Fruit fly (Drosophila melanogaster) whole organism, embryonic: Measurements from ENCODE around the gene Prp5.

Source experiments
- BEAF-32 ChIP-seq: fragments of 200-800 bp; sonication (Bioruptor generic); optimal IDR thresholded peaks from 3 replicates; lab custom pipeline; 2017; ENCODE audit warnings: missing biosample characterization, missing genetic modification characterization, mild to moderate bottlenecking, moderate library complexity, missing genetic modification reagents
- Bteb2 ChIP-seq: fragments of 200-800 bp; sonication (Bioruptor generic); optimal IDR thresholded peaks from 2 replicates; lab custom pipeline; 2016; ENCODE audit warnings: missing biosample characterization, missing genetic modification characterization
- CG10274 ChIP-seq: fragments of 200-800 bp; sonication (Bioruptor generic); optimal IDR thresholded peaks from 3 replicates; lab custom pipeline; 2017; ENCODE audit warnings: missing biosample characterization, mild to moderate bottlenecking, missing genetic modification characterization
- CG10366 ChIP-seq: fragments of 200-800 bp; sonication (Bioruptor generic); IDR thresholded peaks from 2 replicates; pipeline ENCODE4 v1.3.6; 2022; ENCODE audit warnings: missing biosample characterization, missing genetic modification characterization
- CG11504 ChIP-seq: fragments of 200-800 bp; sonication (Bioruptor generic); optimal IDR thresholded peaks from 3 replicates; lab custom pipeline; 2019; ENCODE audit warnings: missing biosample characterization, mild to moderate bottlenecking, missing genetic modification characterization, moderate library complexity
- CG14710 ChIP-seq: fragments of 200-800 bp; sonication (Bioruptor generic); optimal IDR thresholded peaks from 3 replicates; lab custom pipeline; 2019; ENCODE audit warnings: missing biosample characterization, mild to moderate bottlenecking, missing genetic modification characterization, moderate library complexity
- CG15696 ChIP-seq: fragments of 200-800 bp; sonication (Bioruptor generic); optimal IDR thresholded peaks from 2 replicates; lab custom pipeline; 2019; ENCODE audit warnings: missing biosample characterization, mild to moderate bottlenecking, missing genetic modification characterization, moderate library complexity
- CG2875 ChIP-seq: fragments of 200-800 bp; sonication (Bioruptor generic); optimal IDR thresholded peaks from 2 replicates; lab custom pipeline; 2017; ENCODE audit warnings: missing biosample characterization, mild to moderate bottlenecking, missing genetic modification characterization, missing genetic modification reagents
- CG2889 ChIP-seq: fragments of 200-800 bp; sonication (Bioruptor generic); IDR thresholded peaks from 3 replicates; pipeline ENCODE4 v1.3.6; 2022; ENCODE audit warnings: missing biosample characterization, missing genetic modification characterization
- CG32767 ChIP-seq: fragments of 200-800 bp; sonication (Bioruptor generic); IDR thresholded peaks from 2 replicates; pipeline ENCODE4 v1.3.6; 2022; ENCODE audit warnings: missing biosample characterization, missing genetic modification characterization
- CG4328 ChIP-seq: fragments of 200-800 bp; sonication (Bioruptor generic); optimal IDR thresholded peaks from 3 replicates; lab custom pipeline; 2017; ENCODE audit warnings: missing biosample characterization, missing genetic modification reagents, missing genetic modification characterization
- CG6765 ChIP-seq: fragments of 200-800 bp; sonication (Bioruptor generic); optimal IDR thresholded peaks from 3 replicates; lab custom pipeline; 2017; ENCODE audit warnings: missing biosample characterization, mild to moderate bottlenecking, missing genetic modification characterization
- CG7987 ChIP-seq: fragments of 200-800 bp; sonication (Bioruptor generic); optimal IDR thresholded peaks from 2 replicates; lab custom pipeline; 2018; ENCODE audit warnings: missing biosample characterization, mild to moderate bottlenecking, missing genetic modification characterization, moderate library complexity
- CG9817 ChIP-seq: fragments of 200-800 bp; sonication (Bioruptor generic); optimal IDR thresholded peaks from 2 replicates; lab custom pipeline; 2018; ENCODE audit warnings: missing biosample characterization, mild to moderate bottlenecking, missing genetic modification characterization, moderate library complexity
- CTCF ChIP-seq: fragments of 200-800 bp; sonication (Bioruptor generic); optimal IDR thresholded peaks from 2 replicates; lab custom pipeline; 2017; ENCODE audit warnings: missing biosample characterization, mild to moderate bottlenecking, missing genetic modification characterization, moderate library complexity
- Deaf1 ChIP-seq: fragments of 200-800 bp; optimal IDR thresholded peaks from 3 replicates; lab custom pipeline; 2019; ENCODE audit warnings: missing biosample characterization, mild to moderate bottlenecking, missing genetic modification characterization, moderate library complexity
- Dip2 ChIP-seq: fragments of 200-800 bp; sonication (Bioruptor generic); IDR thresholded peaks from 2 replicates; pipeline ENCODE4 v1.3.6; 2022; ENCODE audit warnings: missing biosample characterization, missing genetic modification characterization
- Fer3 ChIP-seq: fragments of 200-800 bp; sonication (Bioruptor generic); optimal IDR thresholded peaks from 2 replicates; lab custom pipeline; 2018; ENCODE audit warnings: missing biosample characterization, mild to moderate bottlenecking, missing genetic modification characterization, moderate library complexity
- Med ChIP-seq: fragments of 200-800 bp; sonication (Bioruptor generic); peaks from one replicate; lab custom pipeline; 2016; ENCODE audit warnings: missing biosample characterization, missing genetic modification characterization, mild to moderate bottlenecking, inconsistent platforms, moderate library complexity
- Scr ChIP-seq: fragments of 200-800 bp; sonication (Bioruptor generic); IDR thresholded peaks from 2 replicates; pipeline ENCODE4 v1.3.6; 2022; ENCODE audit warnings: missing biosample characterization, missing genetic modification characterization; ENCODE audit not compliant: partially characterized antibody
- Sry-δ ChIP-seq: fragments of 200-800 bp; sonication (Bioruptor generic); optimal IDR thresholded peaks from 2 replicates; lab custom pipeline; 2016; ENCODE audit warnings: missing biosample characterization, missing genetic modification characterization
- ac ChIP-seq: fragments of 200-800 bp; sonication (Bioruptor generic); optimal IDR thresholded peaks from 3 replicates; lab custom pipeline; 2017; ENCODE audit warnings: missing biosample characterization, mild to moderate bottlenecking, missing genetic modification characterization
- amos ChIP-seq: fragments of 200-800 bp; sonication (Bioruptor generic); IDR thresholded peaks from 2 replicates; pipeline ENCODE4 v1.3.6; 2022; ENCODE audit warnings: missing biosample characterization, missing genetic modification characterization; ENCODE audit not compliant: partially characterized antibody
- bbx ChIP-seq: fragments of 200-800 bp; sonication (Bioruptor generic); IDR thresholded peaks from 2 replicates; pipeline ENCODE4 v1.3.6; 2022; ENCODE audit warnings: missing biosample characterization, missing genetic modification characterization; ENCODE audit not compliant: partially characterized antibody
- crol ChIP-seq: fragments of 200-800 bp; sonication (Bioruptor generic); IDR thresholded peaks from 2 replicates; pipeline ENCODE4 v1.3.6; 2022; ENCODE audit warnings: missing biosample characterization, missing genetic modification characterization
- dan ChIP-seq: fragments of 200-800 bp; sonication (Bioruptor generic); IDR thresholded peaks from 2 replicates; pipeline ENCODE4 v1.3.6; 2022; ENCODE audit warnings: missing biosample characterization, missing genetic modification characterization
- dysf ChIP-seq: fragments of 200-800 bp; sonication (Bioruptor generic); IDR thresholded peaks from 3 replicates; pipeline ENCODE4 v1.3.6; 2022; ENCODE audit warnings: missing biosample characterization, missing genetic modification characterization
- eyg ChIP-seq: fragments of 200-800 bp; sonication (Bioruptor generic); optimal IDR thresholded peaks from 3 replicates; lab custom pipeline; 2016; ENCODE audit warnings: missing biosample characterization, missing genetic modification characterization
- lilli ChIP-seq: fragments of 200-800 bp; sonication (Bioruptor generic); optimal IDR thresholded peaks from 3 replicates; lab custom pipeline; 2016; ENCODE audit warnings: missing biosample characterization, missing genetic modification characterization
- nau ChIP-seq: fragments of 200-800 bp; sonication (Bioruptor generic); optimal IDR thresholded peaks from 3 replicates; lab custom pipeline; 2017; ENCODE audit warnings: missing biosample characterization, mild to moderate bottlenecking, missing genetic modification characterization, missing genetic modification reagents
- otp ChIP-seq: fragments of 200-800 bp; sonication (Bioruptor generic); IDR thresholded peaks from 3 replicates; pipeline ENCODE4, ENCODE4 v1.3.6; 2022; ENCODE audit warnings: missing biosample characterization, missing genetic modification characterization
- p53 ChIP-seq: fragments of 200-800 bp; sonication (Bioruptor generic); optimal IDR thresholded peaks from 2 replicates; lab custom pipeline; 2016; ENCODE audit warnings: missing biosample characterization, missing genetic modification characterization
- stc ChIP-seq: fragments of 200-800 bp; sonication (Bioruptor generic); IDR thresholded peaks from 2 replicates; pipeline ENCODE4 v1.3.6; 2022; ENCODE audit warnings: missing biosample characterization, missing genetic modification characterization
- toy ChIP-seq: fragments of 200-800 bp; sonication (Bioruptor generic); IDR thresholded peaks from 2 replicates; pipeline ENCODE4 v1.3.6; 2022; ENCODE audit warnings: missing biosample characterization, missing genetic modification characterization
- tx ChIP-seq: fragments of 200-800 bp; sonication (Bioruptor generic); optimal IDR thresholded peaks from 2 replicates; lab custom pipeline; 2016; ENCODE audit warnings: missing biosample characterization, missing genetic modification characterization
- zen2 ChIP-seq: fragments of 200-800 bp; sonication (Bioruptor generic); IDR thresholded peaks from 3 replicates; pipeline ENCODE4 v1.3.6; 2022; ENCODE audit warnings: missing biosample characterization, missing genetic modification characterization; ENCODE audit not compliant: partially characterized antibody

Prp5 gene

DNA sequence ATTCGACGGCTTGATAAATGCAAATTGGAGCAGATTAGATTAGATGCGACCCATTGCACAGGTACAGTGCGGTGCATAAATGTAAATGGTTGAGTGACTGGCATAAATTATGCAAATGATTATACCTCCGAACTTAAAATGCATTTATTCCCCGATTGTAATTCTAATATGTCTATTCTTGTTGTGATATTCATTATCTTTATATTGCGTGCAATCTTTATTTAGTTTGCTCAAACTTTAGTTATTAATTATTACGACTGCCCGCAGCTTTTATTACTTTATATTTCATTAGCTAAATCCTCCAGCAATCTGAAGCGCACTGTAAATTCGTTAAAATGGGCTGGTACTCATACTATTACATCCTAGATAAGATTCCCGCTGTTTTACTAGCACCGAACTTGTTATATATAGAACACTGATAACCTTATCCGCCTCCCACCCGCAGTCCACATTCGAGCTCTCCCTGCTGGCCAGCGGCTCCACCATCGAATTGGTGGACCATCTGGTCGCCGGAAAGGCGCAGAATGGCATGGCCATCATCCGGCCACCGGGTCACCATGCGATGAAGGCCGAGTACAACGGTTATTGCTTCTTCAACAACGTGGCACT lies 9.0 kb upstream of the Prp5 start (continued):
- no peak for TF ChIP-seq CG11504 (tag; lab: Kevin White, UChicago)
- no peak for TF ChIP-seq CG32767
- TF ChIP-seq dan (GFP tag; lab: Robert Waterston, UW): no peak
- TF ChIP-seq CG10366 (GFP tag; lab: Robert Waterston, UW): no peak
- no peak for TF ChIP-seq dysf
- TF ChIP-seq, all 482 proteins: peak for 15

DNA sequence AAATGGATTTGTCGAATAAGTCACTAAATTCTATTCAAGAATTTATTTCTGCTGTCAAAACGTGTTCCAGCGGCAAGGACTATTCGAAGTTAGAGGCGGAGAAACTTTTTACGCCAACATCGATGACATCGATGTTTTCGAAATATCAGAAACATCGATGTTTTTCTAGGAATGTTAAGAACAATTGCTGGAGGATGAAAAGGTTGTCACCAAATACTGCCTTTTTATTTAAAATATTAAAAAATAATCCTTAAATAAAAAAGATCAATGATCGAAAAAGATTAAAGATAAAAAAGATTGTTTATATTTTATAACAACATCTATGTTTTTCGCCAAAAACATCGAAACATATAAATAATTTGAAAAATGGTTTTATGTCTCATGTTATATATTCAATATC lies 3.0 kb upstream of the Prp5 start, which contains the start of gene CG9123:
CG9123 (minus strand) TSS at position 101 of the 400 bp plus-strand sequence.
- TF ChIP-seq eyg (GFP tag; lab: Kevin White, UChicago): no peak
- TF ChIP-seq Deaf1 (tag; lab: Kevin White, UChicago): no peak
- 0 out of 2 replicates have a peak, but pooled peaks have one; percentile 18 for TF ChIP-seq amos (GFP tag; lab: Robert Waterston, UW)
- TF ChIP-seq lilli (GFP tag; lab: Kevin White, UChicago): no peak
- no peak for TF ChIP-seq CG2889 (GFP tag; lab: Robert Waterston, UW)
- TF ChIP-seq BEAF-32: peak; percentile 31
- TF ChIP-seq crol (GFP tag; lab: Robert Waterston, UW): no peak
- TF ChIP-seq CG7987 (GFP tag; lab: Kevin White, UChicago): no peak
- no peak for TF ChIP-seq tx
- no peak for TF ChIP-seq Bteb2 (GFP tag; lab: Kevin White, UChicago)
- TF ChIP-seq p53 (GFP tag; lab: Kevin White, UChicago): no peak
- peak; percentile 14; the same call in 1 of the 2 replicates for TF ChIP-seq Scr (GFP tag; lab: Robert Waterston, UW)
- 0 out of 2 replicates have a peak, but pooled peaks have one; percentile 8 for TF ChIP-seq bbx
- TF ChIP-seq Fer3: no peak
- peak; percentile 16 for TF ChIP-seq Sry-δ (GFP tag; lab: Kevin White, UChicago)
- TF ChIP-seq, all 482 proteins: peak for 5

DNA sequence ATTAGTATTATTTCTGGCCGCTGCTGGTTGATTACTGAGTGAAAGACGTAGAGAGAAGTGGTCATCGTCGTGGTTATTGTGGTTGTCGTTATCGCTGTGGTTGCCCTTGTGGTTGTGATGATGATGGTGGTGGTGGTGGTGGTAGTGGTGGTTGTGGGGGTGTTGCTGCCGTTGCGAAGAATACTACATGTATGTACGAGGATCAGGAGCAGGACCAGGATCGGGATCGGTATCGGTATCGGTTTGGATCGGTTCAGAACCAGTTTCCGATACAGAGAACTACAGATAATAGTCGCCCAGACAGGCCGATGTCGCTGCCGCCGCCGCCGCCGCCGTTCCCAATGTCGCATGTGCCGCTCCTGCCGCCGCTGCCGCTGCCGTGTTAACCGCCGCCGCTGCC lies 7.7 kb downstream of the Prp5 start:
- TF ChIP-seq CG9817 (tag; lab: Kevin White, UChicago) (no peak), nau (no peak), otp (GFP tag; lab: Robert Waterston, UW) (no peak), lilli (GFP tag; lab: Kevin White, UChicago) (no peak), Med (GFP tag; lab: Kevin White, UChicago) (peak; percentile 54), CG2875 (GFP tag; lab: Kevin White, UChicago) (no peak), zen2 (GFP tag; lab: Robert Waterston, UW) (no peak)

DNA sequence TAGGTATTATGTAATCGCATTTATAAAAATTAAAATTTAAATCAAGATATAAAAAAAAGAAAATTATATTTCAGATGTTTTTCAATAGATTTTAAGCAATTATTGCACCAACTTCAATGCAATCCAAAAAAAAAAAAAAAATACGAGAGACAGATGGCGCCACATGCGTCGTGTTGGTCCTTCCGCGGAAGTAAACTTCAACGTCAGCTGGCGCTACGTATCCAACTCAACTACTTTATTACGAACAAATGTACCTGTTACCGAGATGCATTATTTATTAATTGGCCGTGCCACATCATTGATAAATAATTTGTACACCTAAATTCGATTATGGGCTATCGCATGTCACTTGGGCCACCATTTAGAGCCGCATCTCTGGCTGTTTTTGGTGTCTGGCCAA lies 8.7 kb downstream of the Prp5 start:
- TF ChIP-seq CG4328 (no peak), Dip2 (GFP tag; lab: Robert Waterston, UW) (peak; percentile 87), toy (no peak), CG14710 (no peak), CG7987 (GFP tag; lab: Kevin White, UChicago) (no peak), CG15696 (tag; lab: Kevin White, UChicago) (peak; percentile 33), Med (GFP tag; lab: Kevin White, UChicago) (peak; percentile 10), CG10274 (GFP tag; lab: Kevin White, UChicago) (no peak), CG6765 (GFP tag; lab: Kevin White, UChicago) (no peak), CTCF (GFP tag; lab: Kevin White, UChicago) (peak; percentile 89), stc (GFP tag; lab: Robert Waterston, UW) (no peak), ac (no peak)
